Fruit fly (Drosophila melanogaster) whole organism, embryonic: ENCODE results near the gene Pgm1.

Experiments
- Ada2b ChIP-seq: fragments of 200-800 bp; sonication (Bioruptor generic); IDR thresholded peaks from 2 replicates; pipeline ENCODE4 v1.3.6; 2022; ENCODE audit warnings: missing biosample characterization, missing genetic modification characterization
- B-H1 ChIP-seq: fragments of 200-800 bp; sonication (Bioruptor generic); IDR thresholded peaks from 3 replicates; pipeline ENCODE4 v1.3.6; 2022; ENCODE audit warnings: missing biosample characterization, missing genetic modification characterization
- CG10147 ChIP-seq: fragments of 200-800 bp; sonication (Bioruptor generic); optimal IDR thresholded peaks from 2 replicates; lab custom pipeline; 2019; ENCODE audit warnings: missing biosample characterization, mild to moderate bottlenecking, missing genetic modification characterization, moderate library complexity
- CG10462 ChIP-seq: fragments of 200-800 bp; sonication (Bioruptor generic); optimal IDR thresholded peaks from 2 replicates; lab custom pipeline; 2016; ENCODE audit warnings: missing biosample characterization, missing genetic modification characterization
- CG11696 ChIP-seq: fragments of 200-800 bp; sonication (Bioruptor generic); IDR thresholded peaks from 2 replicates; pipeline ENCODE4 v1.3.6; 2022; ENCODE audit warnings: missing biosample characterization, missing genetic modification characterization
- CG13287 ChIP-seq: fragments of 200-800 bp; sonication (Bioruptor generic); IDR thresholded peaks from 2 replicates; pipeline ENCODE4 v1.3.6; 2022; ENCODE audit warnings: missing biosample characterization, missing genetic modification characterization; ENCODE audit not compliant: partially characterized antibody
- CG30020 ChIP-seq: fragments of 200-800 bp; optimal IDR thresholded peaks from 2 replicates; lab custom pipeline; 2019; ENCODE audit warnings: missing biosample characterization, mild to moderate bottlenecking, missing genetic modification characterization, moderate library complexity
- CG3407 ChIP-seq: fragments of 200-800 bp; sonication (Bioruptor generic); optimal IDR thresholded peaks from 2 replicates; lab custom pipeline; 2018; ENCODE audit warnings: missing biosample characterization, mild to moderate bottlenecking, missing genetic modification characterization
- CG34376 ChIP-seq: fragments of 200-800 bp; sonication (Bioruptor generic); optimal IDR thresholded peaks from 2 replicates; lab custom pipeline; 2018; ENCODE audit warnings: missing biosample characterization, mild to moderate bottlenecking, missing genetic modification characterization
- CG4854 ChIP-seq: fragments of 200-800 bp; sonication (Bioruptor generic); optimal IDR thresholded peaks from 2 replicates; lab custom pipeline; 2016; ENCODE audit warnings: missing biosample characterization, missing genetic modification characterization, inconsistent platforms
- CG6254 ChIP-seq: fragments of 200-800 bp; sonication (Bioruptor generic); optimal IDR thresholded peaks from 3 replicates; lab custom pipeline; 2017; ENCODE audit warnings: mild to moderate bottlenecking, missing biosample characterization, missing genetic modification reagents, missing genetic modification characterization
- CG6654 ChIP-seq: fragments of 200-800 bp; sonication (Bioruptor generic); optimal IDR thresholded peaks from 2 replicates; lab custom pipeline; 2017; ENCODE audit warnings: missing biosample characterization, mild to moderate bottlenecking, missing genetic modification characterization
- CG6689 ChIP-seq: fragments of 200-800 bp; sonication (Bioruptor generic); IDR thresholded peaks from 2 replicates; pipeline ENCODE4 v1.3.6; 2022; ENCODE audit warnings: missing biosample characterization, missing genetic modification characterization
- CG6813 ChIP-seq: fragments of 200-800 bp; sonication (Bioruptor generic); optimal IDR thresholded peaks from 2 replicates; lab custom pipeline; 2017; ENCODE audit warnings: missing biosample characterization, missing genetic modification characterization, mild to moderate bottlenecking, moderate library complexity, missing genetic modification reagents
- CG7271 ChIP-seq: fragments of 200-800 bp; sonication (Bioruptor generic); optimal IDR thresholded peaks from 2 replicates; lab custom pipeline; 2018; ENCODE audit warnings: missing biosample characterization, mild to moderate bottlenecking, missing genetic modification characterization, moderate library complexity
- D19B ChIP-seq: fragments of 200-800 bp; sonication (Bioruptor generic); optimal IDR thresholded peaks from 2 replicates; lab custom pipeline; 2017; ENCODE audit warnings: missing biosample characterization, mild to moderate bottlenecking, missing genetic modification characterization
- Fer1 ChIP-seq: fragments of 200-800 bp; sonication (Bioruptor generic); optimal IDR thresholded peaks from 2 replicates; lab custom pipeline; 2017; ENCODE audit warnings: missing biosample characterization, mild to moderate bottlenecking, missing genetic modification characterization
- Hsf ChIP-seq: fragments of 200-800 bp; sonication (Bioruptor generic); optimal IDR thresholded peaks from 3 replicates; lab custom pipeline; 2016; ENCODE audit warnings: missing biosample characterization, missing genetic modification characterization
- MBD-R2 ChIP-seq: fragments of 200-800 bp; sonication (Bioruptor generic); IDR thresholded peaks from 2 replicates; pipeline ENCODE4 v1.3.6; 2022; ENCODE audit warnings: missing biosample characterization, missing genetic modification characterization
- Neu2 ChIP-seq: fragments of 200-800 bp; sonication (Bioruptor generic); optimal IDR thresholded peaks from 3 replicates; lab custom pipeline; 2016; ENCODE audit warnings: missing biosample characterization, missing genetic modification characterization, borderline replicate concordance
- Scr ChIP-seq: fragments of 200-800 bp; sonication (Bioruptor generic); IDR thresholded peaks from 2 replicates; pipeline ENCODE4 v1.3.6; 2022; ENCODE audit warnings: missing biosample characterization, missing genetic modification characterization; ENCODE audit not compliant: partially characterized antibody
- Sin3A ChIP-seq: fragments of >200 bp; optimal IDR thresholded peaks from 2 replicates; lab custom pipeline; 2018
- Sry-β ChIP-seq: fragments of 200-800 bp; sonication (Bioruptor generic); optimal IDR thresholded peaks from 2 replicates; lab custom pipeline; 2018; ENCODE audit warnings: missing biosample characterization, mild to moderate bottlenecking, missing genetic modification characterization, moderate library complexity
- amos ChIP-seq: fragments of 200-800 bp; sonication (Bioruptor generic); IDR thresholded peaks from 2 replicates; pipeline ENCODE4 v1.3.6; 2022; ENCODE audit warnings: missing biosample characterization, missing genetic modification characterization; ENCODE audit not compliant: partially characterized antibody
- ase ChIP-seq: fragments of 200-800 bp; sonication (Bioruptor generic); IDR thresholded peaks from 3 replicates; pipeline ENCODE4 v1.3.6; 2022; ENCODE audit warnings: missing biosample characterization, missing genetic modification characterization
- dan ChIP-seq: fragments of 200-800 bp; sonication (Bioruptor generic); IDR thresholded peaks from 2 replicates; pipeline ENCODE4 v1.3.6; 2022; ENCODE audit warnings: missing biosample characterization, missing genetic modification characterization
- dimm ChIP-seq: fragments of 200-800 bp; sonication (Bioruptor generic); IDR thresholded peaks from 2 replicates; pipeline ENCODE4 v1.3.6; 2022; ENCODE audit warnings: missing biosample characterization, missing genetic modification characterization
- dysf ChIP-seq: fragments of 200-800 bp; sonication (Bioruptor generic); IDR thresholded peaks from 3 replicates; pipeline ENCODE4 v1.3.6; 2022; ENCODE audit warnings: missing biosample characterization, missing genetic modification characterization
- eve ChIP-seq, 2 experiments: fragments of >200 bp; optimal IDR thresholded peaks; 2 replicates each; lab custom pipeline; 2017; ENCODE audit warnings: missing biosample characterization in 2 of 2, missing genetic modification characterization in 2 of 2
- gfzf ChIP-seq: fragments of 200-800 bp; sonication (Bioruptor generic); optimal IDR thresholded peaks from 2 replicates; lab custom pipeline; 2016; ENCODE audit warnings: missing biosample characterization, mild to moderate bottlenecking, missing genetic modification characterization, moderate library complexity
- grn ChIP-seq: fragments of 200-800 bp; sonication (Bioruptor generic); optimal IDR thresholded peaks from 3 replicates; lab custom pipeline; 2017; ENCODE audit warnings: missing biosample characterization, missing genetic modification characterization
- hbn ChIP-seq: fragments of 200-800 bp; sonication (Bioruptor generic); IDR thresholded peaks from 2 replicates; pipeline ENCODE4 v1.3.6; 2022; ENCODE audit warnings: missing biosample characterization, missing genetic modification characterization; ENCODE audit not compliant: partially characterized antibody
- inv ChIP-seq: fragments of 200-800 bp; sonication (Bioruptor generic); IDR thresholded peaks from 2 replicates; pipeline ENCODE4 v1.3.6; 2022; ENCODE audit warnings: missing biosample characterization, missing genetic modification characterization; ENCODE audit not compliant: partially characterized antibody
- jigr1 ChIP-seq: fragments of 200-800 bp; sonication (Bioruptor generic); IDR thresholded peaks from 3 replicates; pipeline ENCODE4 v1.3.6; 2022; ENCODE audit warnings: missing biosample characterization, missing genetic modification characterization
- kah ChIP-seq: fragments of 200-800 bp; sonication (Bioruptor generic); optimal IDR thresholded peaks from 2 replicates; lab custom pipeline; 2018; ENCODE audit warnings: missing biosample characterization, mild to moderate bottlenecking, missing genetic modification characterization
- lov ChIP-seq, 2 experiments: fragments of 200-800 bp in 1 of 2; fragments of >200 bp in 1 of 2; sonication (Bioruptor generic) in 1 of 2; IDR thresholded peaks in 1 of 2; optimal IDR thresholded peaks in 1 of 2; 2 replicates in 1 of 2; 3 replicates in 1 of 2; pipeline versions ENCODE4 v1.3.6 to Lab custom; 2017 to 2022; ENCODE audit warnings: missing biosample characterization in 1 of 2, missing genetic modification characterization in 1 of 2
- onecut ChIP-seq: fragments of 200-800 bp; sonication (Bioruptor generic); IDR thresholded peaks from 2 replicates; pipeline ENCODE4 v1.3.6; 2022; ENCODE audit warnings: missing biosample characterization, missing genetic modification characterization
- pb ChIP-seq: fragments of 200-800 bp; sonication (Bioruptor generic); optimal IDR thresholded peaks from 3 replicates; lab custom pipeline; 2016; ENCODE audit warnings: missing biosample characterization, missing genetic modification characterization
- pfk ChIP-seq: fragments of 200-800 bp; sonication (Bioruptor generic); optimal IDR thresholded peaks from 2 replicates; lab custom pipeline; 2018; ENCODE audit warnings: missing biosample characterization, mild to moderate bottlenecking, missing genetic modification characterization, moderate library complexity
- prd ChIP-seq, 3 experiments: fragments of >200 bp in 2 of 3; fragments of 200-800 bp in 1 of 3; sonication (Bioruptor generic) in 1 of 3; optimal IDR thresholded peaks in 2 of 3; IDR thresholded peaks in 1 of 3; 2 replicates in 2 of 3; 3 replicates in 1 of 3; pipeline versions ENCODE4 v1.3.6 to Lab custom; 2017 to 2022; ENCODE audit warnings: missing biosample characterization in 1 of 3, missing genetic modification characterization in 1 of 3
- ranshi ChIP-seq: fragments of 200-800 bp; sonication (Bioruptor generic); IDR thresholded peaks from 2 replicates; pipeline ENCODE4 v1.3.6; 2022; ENCODE audit warnings: missing biosample characterization, missing genetic modification characterization
- ro ChIP-seq: fragments of 200-800 bp; sonication (Bioruptor generic); IDR thresholded peaks from 2 replicates; pipeline ENCODE4 v1.3.6; 2022; ENCODE audit warnings: missing biosample characterization, missing genetic modification characterization
- slp2 ChIP-seq: fragments of 200-800 bp; sonication (Bioruptor generic); optimal IDR thresholded peaks from 2 replicates; lab custom pipeline; 2016; ENCODE audit warnings: missing biosample characterization, missing genetic modification characterization
- trem ChIP-seq: fragments of 200-800 bp; optimal IDR thresholded peaks from 3 replicates; lab custom pipeline; 2019; ENCODE audit warnings: missing biosample characterization, mild to moderate bottlenecking, missing genetic modification characterization, moderate library complexity
- twi ChIP-seq: fragments of 200-800 bp; optimal IDR thresholded peaks from 2 replicates; lab custom pipeline; 2019; ENCODE audit warnings: missing biosample characterization, mild to moderate bottlenecking, missing genetic modification characterization, moderate library complexity
- usp ChIP-seq: fragments of >200 bp; optimal IDR thresholded peaks from 2 replicates; lab custom pipeline; 2017; ENCODE audit warnings: missing biosample characterization, missing genetic modification characterization
- vvl ChIP-seq: fragments of 200-800 bp; sonication (Bioruptor generic); IDR thresholded peaks from 2 replicates; pipeline ENCODE4 v1.3.6; 2022; ENCODE audit warnings: missing biosample characterization, missing genetic modification characterization
- zf30C ChIP-seq: fragments of 200-800 bp; sonication (Bioruptor generic); optimal IDR thresholded peaks from 3 replicates; lab custom pipeline; 2018; ENCODE audit warnings: missing biosample characterization, mild to moderate bottlenecking, missing genetic modification characterization
- zfh2 ChIP-seq: fragments of 200-800 bp; sonication (Bioruptor generic); optimal IDR thresholded peaks from 2 replicates; lab custom pipeline; 2016; ENCODE audit warnings: missing biosample characterization, missing genetic modification characterization

Gene Pgm1

DNA sequence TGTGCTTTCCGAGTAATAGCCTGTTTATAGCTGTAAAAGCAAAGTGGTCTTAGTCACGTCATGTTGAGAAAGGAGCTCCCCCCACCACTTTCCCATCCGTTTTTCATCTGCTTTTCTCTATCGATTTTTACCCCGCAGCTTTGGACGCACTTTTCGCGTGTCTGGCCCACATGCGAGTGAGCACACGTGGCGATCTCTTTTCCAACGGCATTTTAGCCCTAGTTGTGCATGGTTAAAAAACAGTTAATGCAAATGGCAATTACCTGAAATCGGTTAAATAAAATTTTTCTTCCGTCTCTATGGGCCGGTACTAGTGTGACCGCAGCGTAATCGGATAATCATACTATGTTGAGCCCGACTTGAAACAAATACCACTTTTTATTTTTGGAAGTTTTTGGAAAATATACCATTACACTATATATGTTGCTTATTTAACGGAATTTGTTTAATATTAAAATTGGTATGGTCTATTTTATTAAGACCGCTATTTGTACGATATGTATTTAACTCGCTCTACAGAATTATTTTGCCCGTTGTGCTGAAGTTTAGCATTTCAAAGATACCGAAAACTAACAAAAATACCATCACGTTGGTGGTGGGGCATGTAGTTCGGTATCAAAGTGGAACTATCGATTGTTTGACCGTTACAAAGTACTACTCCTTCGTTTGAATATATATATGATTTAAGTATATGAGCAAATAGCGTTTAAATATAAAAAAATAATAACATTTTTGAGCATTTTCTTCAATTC is 16.1 kb downstream of the Pgm1 start, which contains the start of gene Zn72D (continued):
- no peak for TF ChIP-seq CG6254
- peak; percentile 70 for TF ChIP-seq gfzf (GFP tag; lab: Kevin White, UChicago)
- no peak for TF ChIP-seq pfk (GFP tag; lab: Kevin White, UChicago)
- TF ChIP-seq CG34376 (GFP tag; lab: Kevin White, UChicago) = peak; percentile 1
- TF ChIP-seq dysf = no peak
- TF ChIP-seq ranshi (GFP tag; lab: Robert Waterston, UW) = no peak
- no peak for TF ChIP-seq twi (tag; lab: Kevin White, UChicago)
- no peak for TF ChIP-seq CG6813 (GFP tag; lab: Kevin White, UChicago)
- no peak for TF ChIP-seq CG11696
- TF ChIP-seq trem (tag; lab: Kevin White, UChicago) = peak; percentile 25
- TF ChIP-seq ro (GFP tag; lab: Robert Waterston, UW) = no peak
- TF ChIP-seq CG3407 = no peak
- no peak for TF ChIP-seq Sry-β (GFP tag; lab: Kevin White, UChicago)
- TF ChIP-seq usp (GFP tag; lab: Kevin White, UChicago) = no peak
- no peak for TF ChIP-seq lov (optimal IDR thresholded peaks at IDR 0.05; lab: Kevin White, UChicago)
- no peak for TF ChIP-seq lov (GFP tag; IDR thresholded peaks at IDR 0.05; lab: Robert Waterston, UW)
- no peak for TF ChIP-seq CG4854
- 0 out of 2 replicates have a peak, but pooled peaks have one; percentile 38 for TF ChIP-seq vvl
- TF ChIP-seq zf30C (GFP tag; lab: Kevin White, UChicago) = no peak
- TF ChIP-seq hbn (GFP tag; lab: Robert Waterston, UW) = no peak
- TF ChIP-seq zfh2 = peak; percentile 24
- TF ChIP-seq onecut = peak; percentile 99
- no peak for TF ChIP-seq CG30020 (tag; lab: Kevin White, UChicago)
- peak; percentile 58 for TF ChIP-seq Scr (GFP tag; lab: Robert Waterston, UW)
- peak; percentile 84 for TF ChIP-seq MBD-R2 (GFP tag; lab: Robert Waterston, UW)
- TF ChIP-seq jigr1 (GFP tag; lab: Robert Waterston, UW) = no peak
- no peak for TF ChIP-seq dan (GFP tag; lab: Robert Waterston, UW)
- peak; percentile 73 for TF ChIP-seq Sin3A (lab: Kevin White, UChicago)
- TF ChIP-seq CG7271 (tag; lab: Kevin White, UChicago) = peak; percentile 22
- TF ChIP-seq prd (optimal IDR thresholded peaks at IDR 0.05; lab: Kevin White, UChicago) = no peak
- TF ChIP-seq prd (GFP tag; IDR thresholded peaks at IDR 0.05; lab: Robert Waterston, UW) = no peak
- no peak for TF ChIP-seq B-H1
- no peak for TF ChIP-seq CG10462 (GFP tag; lab: Kevin White, UChicago)
- TF ChIP-seq Hsf (GFP tag; lab: Kevin White, UChicago) = no peak
- no peak for TF ChIP-seq ase (GFP tag; lab: Robert Waterston, UW)
- TF ChIP-seq Ada2b (GFP tag; lab: Robert Waterston, UW) = no peak
- no peak for TF ChIP-seq kah (GFP tag; lab: Kevin White, UChicago)
- no peak for TF ChIP-seq Neu2
- peak; percentile 46 for TF ChIP-seq CG13287 (GFP tag; lab: Robert Waterston, UW)
- no peak for TF ChIP-seq inv (GFP tag; lab: Robert Waterston, UW)
- TF ChIP-seq grn (GFP tag; lab: Kevin White, UChicago) = no peak
- no peak for TF ChIP-seq CG6654 (GFP tag; lab: Kevin White, UChicago)
- no peak for TF ChIP-seq CG6689 (GFP tag; lab: Robert Waterston, UW)
- TF ChIP-seq dimm (GFP tag; lab: Robert Waterston, UW) = no peak
- peak; percentile 15 for TF ChIP-seq Fer1 (GFP tag; lab: Kevin White, UChicago)
- no peak for TF ChIP-seq eve (GFP tag; optimal IDR thresholded peaks at IDR 0.05; lab: Kevin White, UChicago)
- TF ChIP-seq slp2 (GFP tag; lab: Kevin White, UChicago) = no peak
- TF ChIP-seq amos = 0 out of 2 replicates have a peak, but pooled peaks have one; percentile 18
- TF ChIP-seq CG10147 (GFP tag; lab: Kevin White, UChicago) = no peak
- TF ChIP-seq pb (GFP tag; lab: Kevin White, UChicago) = no peak
- TF ChIP-seq D19B (GFP tag; lab: Kevin White, UChicago) = no peak
